Worm (Caenorhabditis elegans): ENCODE results near the gene T26H5.8.

- TF ChIP-seq ref-1 (GFP tag; conservative IDR thresholded peaks at IDR 0.05) (no peak), flt-1 (GFP tag; IDR thresholded peaks at IDR 0.05) (no peak), med-1 (GFP tag; optimal IDR thresholded peaks at IDR 0.05; ENCODE audit: insufficient read depth) (no peak), klf-2 (GFP tag; conservative IDR thresholded peaks at IDR 0.05) (no peak), ztf-29 (GFP tag; IDR thresholded peaks at IDR 0.05) (no peak)
Observed at ce11 chrV:15445437-15445836, 12.9 kb upstream of the T26H5.8 start, which contains the start of gene srh-239.
